Fruit fly (Drosophila melanogaster): ENCODE measurements around the gene AhcyL1.

The AhcyL1 gene

dm6 chr3L:2772045-2772444 is at the start of gene AhcyL1:
AhcyL1 (minus strand) TSS chr3L:2772325.
- no peak for TF ChIP-seq CG14711 (tag; optimal IDR thresholded peaks at IDR 0.05)
- peak; percentile 7 for TF ChIP-seq pad (GFP tag; optimal IDR thresholded peaks at IDR 0.05)
- peak; percentile 66 for TF ChIP-seq CG12768 (GFP tag; optimal IDR thresholded peaks at IDR 0.05)
- TF ChIP-seq bab1 (GFP tag; optimal IDR thresholded peaks at IDR 0.05): peak; percentile 81
- no peak for TF ChIP-seq toe (GFP tag; optimal IDR thresholded peaks at IDR 0.05)
- peak; percentile 31 for TF ChIP-seq CG11617 (GFP tag; optimal IDR thresholded peaks at IDR 0.05)
- TF ChIP-seq CG33017 (tag; optimal IDR thresholded peaks at IDR 0.05): peak; percentile 2

DNA sequence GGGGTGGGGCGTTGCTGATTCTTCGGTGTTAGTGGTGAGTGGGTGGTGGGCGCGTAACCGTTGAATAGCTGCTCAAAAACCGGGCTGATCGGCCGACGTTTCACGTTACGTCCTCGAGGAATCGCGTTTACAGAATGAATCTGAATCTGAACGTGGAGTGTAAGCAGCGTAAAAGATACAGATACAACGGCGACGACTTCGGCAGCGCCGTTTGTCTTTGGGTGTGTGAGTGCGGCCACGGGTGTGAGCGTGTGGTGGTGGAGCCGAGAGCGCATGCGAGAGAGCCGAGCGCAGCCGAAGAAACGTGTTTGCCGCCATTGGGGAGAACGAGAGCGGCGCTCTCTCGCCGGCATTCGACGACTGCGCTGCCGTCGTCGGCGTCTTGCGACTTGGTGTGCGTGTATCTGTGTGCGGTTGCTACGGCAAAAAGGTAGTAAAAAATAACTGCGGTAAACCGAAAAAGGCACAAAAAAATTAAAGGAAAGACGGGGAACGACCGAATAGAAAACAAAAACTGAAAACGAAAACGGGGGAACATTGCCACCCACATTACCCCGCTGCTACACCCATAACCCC is 48.9 kb upstream of the AhcyL1 start:
- TF ChIP-seq cnc (optimal IDR thresholded peaks at IDR 0.05) (no peak), bab1 (GFP tag; optimal IDR thresholded peaks at IDR 0.05) (no peak), CG33017 (tag; optimal IDR thresholded peaks at IDR 0.05) (peak; percentile 42), tj (GFP tag; optimal IDR thresholded peaks at IDR 0.05) (peak; percentile 51), CG12768 (GFP tag; optimal IDR thresholded peaks at IDR 0.05) (no peak), Hr96 (GFP tag; optimal IDR thresholded peaks at IDR 0.05) (peak; percentile 30), CG7045 (GFP tag; optimal IDR thresholded peaks at IDR 0.05) (peak; percentile 49), Crg-1 (GFP tag; optimal IDR thresholded peaks at IDR 0.05) (no peak), toe (GFP tag; optimal IDR thresholded peaks at IDR 0.05) (no peak), Mnt (GFP tag; optimal IDR thresholded peaks at IDR 0.05) (peak; percentile 71), cic (GFP tag; optimal IDR thresholded peaks at IDR 0.05) (peak; percentile 98), CG7101 (tag; optimal IDR thresholded peaks at IDR 0.05) (peak; percentile 12), CG11617 (GFP tag; optimal IDR thresholded peaks at IDR 0.05) (peak; percentile 25), kay (GFP tag; ENCODE audit: borderline replicate concordance) (no peak), CG5204 (GFP tag; optimal IDR thresholded peaks at IDR 0.05) (no peak), pad (GFP tag; optimal IDR thresholded peaks at IDR 0.05) (peak; percentile 13), ovo (GFP tag; optimal IDR thresholded peaks at IDR 0.05) (no peak)

DNA sequence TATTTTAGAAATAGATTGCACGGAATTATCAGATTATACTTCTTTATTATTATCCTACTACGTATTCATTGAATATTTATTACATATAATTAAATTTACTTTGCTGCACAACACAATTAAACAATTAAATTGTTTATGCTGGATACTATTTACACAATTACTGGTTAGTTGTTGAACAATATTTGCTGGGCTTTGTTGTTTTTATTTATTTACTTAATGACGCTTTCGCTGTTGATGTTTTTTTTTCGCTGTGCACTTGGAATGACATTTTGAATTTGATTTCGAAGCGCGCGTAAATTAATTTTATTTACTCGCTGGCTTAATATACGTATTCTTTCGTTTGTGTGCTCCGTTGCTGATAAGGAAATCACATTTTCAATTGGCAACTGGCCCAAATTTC is 48.1 kb upstream of the AhcyL1 start:
- TF ChIP-seq CG7101 (tag; optimal IDR thresholded peaks at IDR 0.05) (no peak), kay (GFP tag; ENCODE audit: borderline replicate concordance) (peak; percentile 72), CG7045 (GFP tag; optimal IDR thresholded peaks at IDR 0.05) (no peak)

DNA sequence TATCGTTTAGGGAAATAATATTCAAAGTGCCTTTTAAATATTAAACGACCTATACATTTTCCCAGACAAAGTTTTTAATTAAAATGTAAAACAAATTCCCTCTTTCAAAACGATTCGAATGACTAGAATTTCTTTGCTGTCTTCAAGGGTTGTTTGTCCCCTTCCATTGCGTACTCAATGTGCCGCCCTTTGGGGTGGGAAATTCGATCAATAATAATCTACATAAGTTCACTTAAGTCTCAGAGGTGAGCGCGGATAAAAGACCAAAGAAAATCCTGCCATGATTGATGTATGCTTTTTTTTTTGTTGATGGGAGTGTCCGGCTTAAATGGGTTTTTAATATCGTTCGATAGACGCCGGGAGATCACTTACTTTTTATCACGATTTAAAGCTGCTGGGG is 47.6 kb upstream of the AhcyL1 start:
- TF ChIP-seq bab1 (GFP tag; optimal IDR thresholded peaks at IDR 0.05) (no peak), Clk (GFP tag; optimal IDR thresholded peaks at IDR 0.05) (no peak), CG14711 (tag; optimal IDR thresholded peaks at IDR 0.05) (no peak), CG7101 (tag; optimal IDR thresholded peaks at IDR 0.05) (no peak), toe (GFP tag; optimal IDR thresholded peaks at IDR 0.05) (no peak), CG7045 (GFP tag; optimal IDR thresholded peaks at IDR 0.05) (no peak), cnc (optimal IDR thresholded peaks at IDR 0.05) (no peak), kay (GFP tag; ENCODE audit: borderline replicate concordance) (no peak)

DNA sequence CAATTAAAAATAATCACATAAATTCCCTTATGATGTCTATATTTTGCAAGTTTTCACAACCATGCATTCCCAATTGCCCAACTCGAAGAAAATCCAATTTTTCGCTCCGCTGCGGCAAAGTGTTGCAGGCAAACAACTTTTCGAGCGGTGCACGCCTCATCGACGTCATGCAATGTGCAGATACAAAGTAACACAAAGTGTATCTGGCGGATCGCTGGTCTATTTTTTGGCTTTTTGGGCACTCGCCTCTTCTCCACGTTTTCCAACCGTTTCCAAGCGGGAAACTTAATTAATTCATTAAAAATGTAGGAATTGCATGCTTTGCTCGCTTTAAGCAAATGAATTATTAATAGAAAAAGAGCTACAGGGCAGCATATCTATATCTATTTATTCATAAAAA is 46.7 kb upstream of the AhcyL1 start:
- TF ChIP-seq Mnt (GFP tag; optimal IDR thresholded peaks at IDR 0.05) (no peak), kay (GFP tag; ENCODE audit: borderline replicate concordance) (no peak), cnc (optimal IDR thresholded peaks at IDR 0.05) (no peak), CG33017 (tag; optimal IDR thresholded peaks at IDR 0.05) (no peak), cic (GFP tag; optimal IDR thresholded peaks at IDR 0.05) (no peak), toe (GFP tag; optimal IDR thresholded peaks at IDR 0.05) (no peak), tj (GFP tag; optimal IDR thresholded peaks at IDR 0.05) (no peak), CG7101 (tag; optimal IDR thresholded peaks at IDR 0.05) (no peak), CG11617 (GFP tag; optimal IDR thresholded peaks at IDR 0.05) (no peak), Crg-1 (GFP tag; optimal IDR thresholded peaks at IDR 0.05) (no peak), pad (GFP tag; optimal IDR thresholded peaks at IDR 0.05) (no peak), Hr96 (GFP tag; optimal IDR thresholded peaks at IDR 0.05) (no peak), CG5204 (GFP tag; optimal IDR thresholded peaks at IDR 0.05) (no peak), bab1 (GFP tag; optimal IDR thresholded peaks at IDR 0.05) (no peak), Clk (GFP tag; optimal IDR thresholded peaks at IDR 0.05) (no peak), CG14711 (tag; optimal IDR thresholded peaks at IDR 0.05) (no peak), CG7045 (GFP tag; optimal IDR thresholded peaks at IDR 0.05) (no peak), CG12768 (GFP tag; optimal IDR thresholded peaks at IDR 0.05) (no peak), ovo (GFP tag; optimal IDR thresholded peaks at IDR 0.05) (no peak), CG1620 (GFP tag; optimal IDR thresholded peaks at IDR 0.05) (no peak)

DNA sequence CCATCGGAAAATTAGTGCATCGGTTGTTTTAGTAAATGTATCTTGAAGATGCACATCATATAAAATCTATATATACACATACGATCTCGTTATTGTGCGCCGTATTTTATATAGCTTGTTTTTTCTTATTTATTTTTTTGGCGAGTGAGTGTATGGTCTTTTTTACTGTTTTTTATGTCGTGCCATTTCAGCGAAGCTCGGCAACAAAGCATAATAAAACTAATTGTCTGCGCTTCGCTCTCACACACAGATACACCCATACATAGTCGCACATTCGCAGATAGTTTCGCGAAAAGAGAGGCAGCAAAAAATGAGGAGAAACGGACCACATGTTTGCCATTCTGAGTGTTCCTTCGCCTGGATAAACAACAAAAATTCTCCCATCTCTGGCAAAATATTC is 45.7 kb upstream of the AhcyL1 start:
- TF ChIP-seq tj (GFP tag; optimal IDR thresholded peaks at IDR 0.05): peak; percentile 41
- TF ChIP-seq CG11617 (GFP tag; optimal IDR thresholded peaks at IDR 0.05): no peak

- TF ChIP-seq cic (GFP tag; optimal IDR thresholded peaks at IDR 0.05) (no peak), CG33017 (tag; optimal IDR thresholded peaks at IDR 0.05) (no peak), toe (GFP tag; optimal IDR thresholded peaks at IDR 0.05) (no peak), pad (GFP tag; optimal IDR thresholded peaks at IDR 0.05) (no peak), CG14711 (tag; optimal IDR thresholded peaks at IDR 0.05) (no peak), CG12768 (GFP tag; optimal IDR thresholded peaks at IDR 0.05) (no peak), Crg-1 (GFP tag; optimal IDR thresholded peaks at IDR 0.05) (no peak), CG7045 (GFP tag; optimal IDR thresholded peaks at IDR 0.05) (no peak), cnc (optimal IDR thresholded peaks at IDR 0.05) (no peak), tj (GFP tag; optimal IDR thresholded peaks at IDR 0.05) (no peak), Hr96 (GFP tag; optimal IDR thresholded peaks at IDR 0.05) (no peak), ovo (GFP tag; optimal IDR thresholded peaks at IDR 0.05) (no peak), kay (GFP tag; ENCODE audit: borderline replicate concordance) (no peak), Clk (GFP tag; optimal IDR thresholded peaks at IDR 0.05) (no peak), Mnt (GFP tag; optimal IDR thresholded peaks at IDR 0.05) (no peak), CG5204 (GFP tag; optimal IDR thresholded peaks at IDR 0.05) (no peak), bab1 (GFP tag; optimal IDR thresholded peaks at IDR 0.05) (no peak)
Observed at dm6 chr3L:2816655-2817054, 44.5 kb upstream of the AhcyL1 start.
